Worm (Caenorhabditis elegans): ENCODE measurements around the gene W09D6.5.

DNA sequence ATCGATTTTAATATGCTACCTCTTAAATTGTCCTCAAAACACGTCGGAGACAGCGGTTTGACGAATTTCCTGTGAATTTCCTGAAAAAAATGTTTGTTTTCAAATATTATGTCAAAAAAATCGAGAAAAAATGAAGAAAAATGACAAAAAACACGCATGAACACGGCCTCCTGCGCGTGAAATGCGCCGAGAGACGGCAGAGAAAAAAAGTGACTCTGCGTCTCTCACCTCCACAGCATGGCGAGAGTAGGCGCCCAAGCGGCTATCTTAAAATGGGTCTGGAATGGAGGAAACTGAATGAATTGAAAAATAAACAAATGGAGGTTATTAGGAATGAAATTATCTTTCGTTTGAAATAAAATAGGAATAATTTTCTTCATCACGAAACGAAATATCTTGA, 22.5 kb downstream of the W09D6.5 start:
- TF ChIP-seq unc-62 (GFP tag; optimal IDR thresholded peaks at IDR 0.05), result no peak
- no peak for TF ChIP-seq nhr-11 (tag; optimal IDR thresholded peaks at IDR 0.05)
- no peak for TF ChIP-seq tbx-2 (tag; optimal IDR thresholded peaks at IDR 0.05)
- TF ChIP-seq ceh-9 (tag; optimal IDR thresholded peaks at IDR 0.05), result no peak
- TF ChIP-seq ama-1 (optimal IDR thresholded peaks at IDR 0.05), result no peak
- TF ChIP-seq elt-1 (tag; optimal IDR thresholded peaks at IDR 0.05), result no peak
- TF ChIP-seq nhr-76 (tag; optimal IDR thresholded peaks at IDR 0.05), result no peak
- no peak for TF ChIP-seq nhr-237 (tag; optimal IDR thresholded peaks at IDR 0.05)

Data from whole organism, L3 larva.